Worm (Caenorhabditis elegans) whole organism, L3 larva: ENCODE results near the gene ceh-23.

Experiments
- R02D3.7 ChIP-seq: fragments of 150-350 bp; optimal IDR thresholded peaks from 2 replicates; lab custom pipeline; 2014; ENCODE audit warnings: missing biosample characterization, missing genetic modification characterization
- ZK546.5 ChIP-seq: sonication (generic microtip); optimal IDR thresholded peaks from 2 replicates; lab custom pipeline; 2017; ENCODE audit warnings: missing biosample characterization, missing genetic modification characterization
- aly-2 ChIP-seq: fragments of 150-350 bp; optimal IDR thresholded peaks from 2 replicates; lab custom pipeline; 2014; ENCODE audit warnings: missing biosample characterization, missing genetic modification characterization
- ama-1 ChIP-seq: fragments of 150-350 bp; optimal IDR thresholded peaks from 2 replicates; lab custom pipeline; 2018
- ceh-16 ChIP-seq: sonication (generic microtip); optimal IDR thresholded peaks from 2 replicates; lab custom pipeline; 2017; ENCODE audit warnings: missing biosample characterization, missing genetic modification characterization
- ceh-28 ChIP-seq: fragments of 150-350 bp; optimal IDR thresholded peaks from 2 replicates; lab custom pipeline; 2014; ENCODE audit warnings: missing biosample characterization, missing genetic modification reagents, missing genetic modification characterization
- ceh-82 ChIP-seq: fragments of 150-350 bp; optimal IDR thresholded peaks from 2 replicates; lab custom pipeline; 2014; ENCODE audit warnings: missing biosample characterization, missing genetic modification characterization
- ceh-9 ChIP-seq: sonication (generic microtip); optimal IDR thresholded peaks from 2 replicates; lab custom pipeline; 2018; ENCODE audit warnings: missing biosample characterization, missing genetic modification characterization
- daf-12 ChIP-seq: fragments of 150-350 bp; optimal IDR thresholded peaks from 2 replicates; lab custom pipeline; 2014; ENCODE audit warnings: missing biosample characterization, missing genetic modification reagents, missing genetic modification characterization
- egl-27 ChIP-seq: sonication (generic microtip); optimal IDR thresholded peaks from 4 replicates; lab custom pipeline; 2017; ENCODE audit warnings: missing biosample characterization, missing genetic modification reagents, missing genetic modification characterization
- egl-5 ChIP-seq: fragments of 150-350 bp; optimal IDR thresholded peaks from 2 replicates; lab custom pipeline; 2017; ENCODE audit warnings: missing biosample characterization, missing genetic modification reagents, missing genetic modification characterization, inconsistent platforms
- elt-1 ChIP-seq: fragments of 150-350 bp; optimal IDR thresholded peaks from 2 replicates; lab custom pipeline; 2014; ENCODE audit warnings: missing biosample characterization, missing genetic modification characterization
- elt-2 ChIP-seq: sonication (generic microtip); optimal IDR thresholded peaks from 2 replicates; lab custom pipeline; 2016; ENCODE audit warnings: missing genetic modification reagents, mild to moderate bottlenecking, missing genetic modification characterization, missing compliant biosample characterization
- elt-3 ChIP-seq, 3 experiments: fragments of 150-350 bp in 1 of 3; sonication (generic microtip) in 2 of 3; optimal IDR thresholded peaks; 2 replicates in 2 of 3; 4 replicates in 1 of 3; lab custom pipeline; 2014 to 2017; ENCODE audit warnings: missing biosample characterization in 3 of 3, missing genetic modification characterization in 3 of 3
- eor-1 ChIP-seq, 2 experiments: fragments of 150-350 bp; optimal IDR thresholded peaks; 2 replicates each; lab custom pipeline; 2014 to 2018; ENCODE audit warnings: missing biosample characterization in 2 of 2, missing genetic modification characterization in 2 of 2
- fkh-10 ChIP-seq: sonication (generic microtip); optimal IDR thresholded peaks from 2 replicates; lab custom pipeline; 2017; ENCODE audit warnings: missing biosample characterization, missing genetic modification reagents, missing genetic modification characterization
- fkh-2 ChIP-seq: fragments of 150-350 bp; optimal IDR thresholded peaks from 2 replicates; lab custom pipeline; 2014; ENCODE audit warnings: missing biosample characterization, missing genetic modification reagents, missing genetic modification characterization
- fos-1 ChIP-seq: fragments of 150-350 bp; optimal IDR thresholded peaks from 2 replicates; lab custom pipeline; 2014; ENCODE audit warnings: missing biosample characterization, missing genetic modification characterization
- hmg-11 ChIP-seq: sonication (generic microtip); optimal IDR thresholded peaks from 2 replicates; lab custom pipeline; 2016; ENCODE audit warnings: missing genetic modification characterization, missing compliant biosample characterization
- jun-1 ChIP-seq: fragments of 150-350 bp; optimal IDR thresholded peaks from 2 replicates; lab custom pipeline; 2014; ENCODE audit warnings: missing biosample characterization, missing genetic modification reagents, missing genetic modification characterization
- lin-15B ChIP-seq: fragments of 150-350 bp; optimal IDR thresholded peaks from 2 replicates; lab custom pipeline; 2014; ENCODE audit warnings: missing biosample characterization, missing genetic modification characterization
- lin-39 ChIP-seq: fragments of 150-350 bp; optimal IDR thresholded peaks from 2 replicates; lab custom pipeline; 2018; ENCODE audit warnings: missing biosample characterization, missing genetic modification reagents, missing genetic modification characterization
- lsy-12 ChIP-seq: sonication (generic microtip); optimal IDR thresholded peaks from 2 replicates; lab custom pipeline; 2016; ENCODE audit warnings: mild to moderate bottlenecking, missing genetic modification characterization, missing compliant biosample characterization
- mdl-1 ChIP-seq: fragments of 150-350 bp; optimal IDR thresholded peaks from 2 replicates; lab custom pipeline; 2014; ENCODE audit warnings: missing biosample characterization, missing genetic modification characterization
- mml-1 ChIP-seq: fragments of 150-350 bp; sonication (generic microtip); optimal IDR thresholded peaks from 3 replicates; lab custom pipeline; 2014; ENCODE audit warnings: missing biosample characterization, missing genetic modification characterization
- nfya-1 ChIP-seq: sonication (generic microtip); optimal IDR thresholded peaks from 2 replicates; lab custom pipeline; 2017; ENCODE audit warnings: missing genetic modification characterization, mild to moderate bottlenecking, missing compliant biosample characterization, antibody characterized with exemption, moderate library complexity; ENCODE audit not compliant: insufficient read depth
- nhr-11 ChIP-seq: fragments of 150-350 bp; optimal IDR thresholded peaks from 2 replicates; lab custom pipeline; 2014; ENCODE audit warnings: missing biosample characterization, missing genetic modification characterization
- nhr-12 ChIP-seq: fragments of 150-350 bp; optimal IDR thresholded peaks from 2 replicates; lab custom pipeline; 2014; ENCODE audit warnings: missing biosample characterization, missing genetic modification characterization
- nhr-23 ChIP-seq: fragments of 150-350 bp; optimal IDR thresholded peaks from 2 replicates; lab custom pipeline; 2014; ENCODE audit warnings: missing biosample characterization, missing genetic modification reagents, missing genetic modification characterization
- nhr-237 ChIP-seq: fragments of 150-350 bp; optimal IDR thresholded peaks from 2 replicates; lab custom pipeline; 2014; ENCODE audit warnings: missing biosample characterization, missing genetic modification characterization
- nhr-25 ChIP-seq: sonication (generic microtip); optimal IDR thresholded peaks from 2 replicates; lab custom pipeline; 2017; ENCODE audit warnings: missing biosample characterization, missing genetic modification characterization
- nhr-28 ChIP-seq: fragments of 150-350 bp; optimal IDR thresholded peaks from 2 replicates; lab custom pipeline; 2014; ENCODE audit warnings: missing biosample characterization, missing genetic modification characterization
- nhr-43 ChIP-seq: sonication (generic microtip); optimal IDR thresholded peaks from 2 replicates; lab custom pipeline; 2016; ENCODE audit warnings: mild to moderate bottlenecking, missing genetic modification characterization, missing compliant biosample characterization; ENCODE audit not compliant: poor library complexity, severe bottlenecking
- nhr-67 ChIP-seq: fragments of 150-350 bp; optimal IDR thresholded peaks from 2 replicates; lab custom pipeline; 2014; ENCODE audit warnings: missing biosample characterization, missing genetic modification characterization
- nhr-76 ChIP-seq: fragments of 150-350 bp; sonication (generic microtip); optimal IDR thresholded peaks from 5 replicates; lab custom pipeline; 2014; ENCODE audit warnings: missing biosample characterization, missing genetic modification characterization
- nhr-77 ChIP-seq: fragments of 150-350 bp; optimal IDR thresholded peaks from 2 replicates; lab custom pipeline; 2014; ENCODE audit warnings: missing biosample characterization, missing genetic modification characterization
- pha-4 ChIP-seq: fragments of 150-350 bp; optimal IDR thresholded peaks from 2 replicates; lab custom pipeline; 2014; ENCODE audit warnings: missing biosample characterization, missing genetic modification reagents, missing genetic modification characterization
- pqm-1 ChIP-seq: fragments of 150-350 bp; optimal IDR thresholded peaks from 2 replicates; lab custom pipeline; 2017; ENCODE audit warnings: missing biosample characterization, missing genetic modification characterization, inconsistent platforms
- sea-2 ChIP-seq: fragments of 150-350 bp; sonication (generic microtip); optimal IDR thresholded peaks from 4 replicates; lab custom pipeline; 2014; ENCODE audit warnings: missing biosample characterization, missing genetic modification reagents, missing genetic modification characterization
- skn-1 ChIP-seq: fragments of 150-350 bp; optimal IDR thresholded peaks from 2 replicates; lab custom pipeline; 2014; ENCODE audit warnings: missing biosample characterization, missing genetic modification characterization
- snpc-4 ChIP-seq: fragments of 150-350 bp; optimal IDR thresholded peaks from 2 replicates; lab custom pipeline; 2014; ENCODE audit warnings: missing biosample characterization, missing genetic modification characterization
- tbx-2 ChIP-seq: sonication (generic microtip); optimal IDR thresholded peaks from 2 replicates; lab custom pipeline; 2016; ENCODE audit warnings: mild to moderate bottlenecking, missing genetic modification characterization, missing compliant biosample characterization
- unc-39 ChIP-seq: sonication (generic microtip); optimal IDR thresholded peaks from 4 replicates; lab custom pipeline; 2017; ENCODE audit warnings: missing biosample characterization, missing genetic modification characterization
- unc-62 ChIP-seq: fragments of 150-350 bp; sonication (generic microtip); optimal IDR thresholded peaks from 4 replicates; lab custom pipeline; 2014; ENCODE audit warnings: missing biosample characterization, missing genetic modification reagents, missing genetic modification characterization
- zag-1 ChIP-seq: fragments of 150-350 bp; optimal IDR thresholded peaks from 2 replicates; lab custom pipeline; 2014; ENCODE audit warnings: missing biosample characterization, missing genetic modification characterization
- ztf-11 ChIP-seq: fragments of 150-350 bp; optimal IDR thresholded peaks from 2 replicates; lab custom pipeline; 2014; ENCODE audit warnings: missing biosample characterization, missing genetic modification characterization
- ztf-4 ChIP-seq: fragments of 150-350 bp; optimal IDR thresholded peaks from 2 replicates; lab custom pipeline; 2014; ENCODE audit warnings: missing biosample characterization, missing genetic modification characterization

Gene ceh-23

DNA sequence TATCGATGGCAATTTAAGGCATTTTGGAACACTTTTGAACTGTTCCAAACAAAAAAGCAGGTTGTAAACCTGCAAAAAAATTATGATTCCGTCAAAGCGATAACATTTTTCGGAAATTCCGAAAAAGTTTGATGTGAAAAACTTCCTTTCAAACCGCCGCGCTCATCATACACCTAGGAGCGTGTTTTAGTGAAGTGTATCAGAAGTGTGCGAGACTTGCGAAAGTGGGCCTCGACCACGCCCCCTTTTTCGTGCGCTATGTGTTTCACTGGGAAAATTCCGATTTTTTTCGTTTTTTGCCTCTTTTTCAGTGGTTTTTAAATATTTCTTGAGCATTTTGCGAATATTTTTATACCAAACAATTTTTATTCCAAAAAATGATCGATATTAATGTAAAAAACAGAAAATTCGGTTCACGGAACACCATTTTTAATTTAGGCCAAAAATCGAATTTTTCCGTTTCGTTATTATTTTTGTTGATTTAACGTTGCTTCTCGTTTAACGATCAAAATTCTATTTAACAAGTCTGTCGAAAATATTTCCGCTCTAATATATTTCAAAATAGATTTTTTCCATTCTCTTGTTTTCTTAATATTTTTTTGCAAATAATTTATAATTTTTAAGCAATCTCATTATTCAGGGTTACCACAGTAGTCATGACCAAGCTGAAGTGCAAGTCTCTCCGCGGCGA lies 15.2 kb downstream of the ceh-23 start, which contains the start of gene rpl-35:
TSS of gene rpl-35 (plus strand) at position 641 of the 691 bp plus-strand sequence.
- TF ChIP-seq zag-1 (tag; lab: Kevin White, UChicago) (peak; percentile 93), nhr-25 (tag; lab: Kevin White, UChicago) (peak; percentile 100), daf-12 (tag; lab: Kevin White, UChicago) (peak; percentile 91), elt-1 (tag; lab: Kevin White, UChicago) (peak; percentile 96), ceh-28 (tag; lab: Kevin White, UChicago) (peak; percentile 97), eor-1 (tag; optimal IDR thresholded peaks at IDR 0.05; lab: Kevin White, UChicago) (no peak), pha-4 (tag; lab: Kevin White, UChicago) (peak; percentile 100), sea-2 (GFP tag; lab: Kevin White, UChicago) (peak; percentile 47), mdl-1 (tag; lab: Kevin White, UChicago) (peak; percentile 79), ceh-16 (peak; percentile 82), hmg-11 (tag; lab: Kevin White, UChicago) (peak; percentile 95), ceh-82 (tag; lab: Kevin White, UChicago) (peak; percentile 99), lin-15B (tag; lab: Kevin White, UChicago) (peak; percentile 100), unc-62 (GFP tag; lab: Kevin White, UChicago) (peak; percentile 99), ztf-11 (tag; lab: Kevin White, UChicago) (no peak), mml-1 (tag; lab: Kevin White, UChicago) (no peak), skn-1 (peak; percentile 97), nhr-23 (tag; lab: Kevin White, UChicago) (peak; percentile 100), pqm-1 (tag; lab: Kevin White, UChicago) (peak; percentile 98), fos-1 (tag; lab: Kevin White, UChicago) (peak; percentile 97), ceh-9 (tag; lab: Kevin White, UChicago) (no peak), lsy-12 (peak; percentile 100), fkh-10 (GFP tag; lab: Kevin White, UChicago) (peak; percentile 99), nhr-43 (tag; lab: Kevin White, UChicago) (peak; percentile 99), jun-1 (tag; lab: Kevin White, UChicago) (peak; percentile 99), elt-2 (tag; lab: Kevin White, UChicago) (peak; percentile 97), nfya-1 (tag; lab: Kevin White, UChicago) (peak; percentile 99), nhr-28 (tag; lab: Kevin White, UChicago) (peak; percentile 86), nhr-76 (peak; percentile 92), aly-2 (tag; lab: Kevin White, UChicago) (peak; percentile 95), nhr-237 (peak; percentile 48), elt-3 (tag; optimal IDR thresholded peaks at IDR 0.05; lab: Kevin White, UChicago) (peak; percentile 83 to 98 (median 90)), tbx-2 (tag; lab: Kevin White, UChicago) (peak; percentile 97), unc-39 (tag; lab: Kevin White, UChicago) (peak; percentile 53), egl-27 (peak; percentile 96), lin-39 (tag; lab: Kevin White, UChicago) (peak; percentile 99), nhr-11 (peak; percentile 99), egl-5 (tag; lab: Kevin White, UChicago) (peak; percentile 97), nhr-77 (peak; percentile 96), snpc-4 (peak; percentile 96), nhr-12 (tag; lab: Kevin White, UChicago) (no peak), fkh-2 (tag; lab: Kevin White, UChicago) (no peak), ZK546.5 (peak; percentile 79), ztf-4 (tag; lab: Kevin White, UChicago) (peak; percentile 94), nhr-67 (peak; percentile 26), ama-1 (lab: Kevin White, UChicago) (peak; percentile 88), R02D3.7 (tag; lab: Kevin White, UChicago) (peak; percentile 97)
